Fruit fly (Drosophila melanogaster): ENCODE results near the gene spas.

DNA sequence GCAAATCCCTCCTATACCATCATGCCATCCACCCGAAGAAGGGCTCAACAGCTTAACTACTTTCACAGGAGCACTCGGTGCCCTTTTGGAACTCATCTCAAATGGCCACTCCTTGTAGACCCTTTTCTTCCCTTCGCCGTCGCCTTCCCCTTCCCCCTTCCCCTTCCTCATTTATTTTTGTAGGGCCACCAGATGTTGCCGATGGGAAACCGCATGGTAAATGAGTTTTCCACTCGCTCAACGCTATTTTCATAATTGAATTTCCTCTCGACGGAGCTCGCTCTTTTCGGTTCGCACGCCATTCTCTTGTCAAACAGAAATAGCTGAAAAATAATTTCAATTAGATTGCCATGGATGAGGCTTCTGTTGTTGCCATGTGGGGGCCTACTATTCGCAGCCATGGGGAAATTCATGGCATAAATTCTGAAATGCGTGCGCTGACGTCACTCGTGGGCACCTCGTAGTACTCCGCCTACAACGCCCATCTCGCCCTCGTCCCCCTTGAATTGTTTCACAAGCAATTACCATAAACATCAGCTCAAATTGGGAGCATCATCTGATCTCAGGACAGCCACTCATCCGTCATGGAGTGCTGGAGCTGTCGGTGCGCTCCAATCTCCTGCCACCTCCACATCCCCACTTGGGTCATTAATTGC lies 25.8 kb upstream of the spas start:
- TF ChIP-seq pan (optimal IDR thresholded peaks at IDR 0.05) (no peak), CG8478 (optimal IDR thresholded peaks at IDR 0.05) (no peak), psq (optimal IDR thresholded peaks at IDR 0.05) (no peak), usp (GFP tag; optimal IDR thresholded peaks at IDR 0.05) (no peak), Dll (optimal IDR thresholded peaks at IDR 0.05) (no peak), EcR (GFP tag; optimal IDR thresholded peaks at IDR 0.05) (no peak)

Data from whole organism.